Fruit fly (Drosophila melanogaster): Measurements from ENCODE around the gene IleRS.
A peak's percentile ranks its signal among the peaks of the same experiment; 100 is the strongest.

The IleRS gene

dm6 chr3L:22287994-22288766, at the start of gene IleRS, which contains the start of gene Hem:
TSS of gene IleRS (plus strand) at chr3L:22288665.
TSS of gene Hem (minus strand) at chr3L:22288195.
- TF ChIP-seq noc (tag; optimal IDR thresholded peaks at IDR 0.05) = no peak

DNA sequence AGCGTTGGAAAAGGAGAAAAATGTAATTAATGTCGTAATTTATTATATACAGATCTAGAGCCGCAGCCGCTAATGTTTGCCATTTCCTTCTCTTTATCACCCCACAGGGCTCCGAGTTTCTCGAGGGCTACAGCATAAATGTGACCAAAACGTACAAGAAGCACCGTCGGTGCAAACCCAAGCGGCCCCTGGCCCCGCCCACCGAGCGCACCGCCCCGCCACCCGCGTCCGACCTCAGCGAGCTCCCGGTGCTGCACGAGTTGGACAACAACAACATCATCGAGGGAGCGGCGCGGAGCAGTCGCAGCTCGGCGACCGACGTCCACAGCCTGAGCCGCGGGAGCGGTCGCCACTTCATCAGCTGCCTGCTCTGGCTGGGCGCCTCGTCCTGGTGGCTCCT, 46.2 kb upstream of the IleRS start:
- TF ChIP-seq noc (tag; optimal IDR thresholded peaks at IDR 0.05) = no peak

DNA sequence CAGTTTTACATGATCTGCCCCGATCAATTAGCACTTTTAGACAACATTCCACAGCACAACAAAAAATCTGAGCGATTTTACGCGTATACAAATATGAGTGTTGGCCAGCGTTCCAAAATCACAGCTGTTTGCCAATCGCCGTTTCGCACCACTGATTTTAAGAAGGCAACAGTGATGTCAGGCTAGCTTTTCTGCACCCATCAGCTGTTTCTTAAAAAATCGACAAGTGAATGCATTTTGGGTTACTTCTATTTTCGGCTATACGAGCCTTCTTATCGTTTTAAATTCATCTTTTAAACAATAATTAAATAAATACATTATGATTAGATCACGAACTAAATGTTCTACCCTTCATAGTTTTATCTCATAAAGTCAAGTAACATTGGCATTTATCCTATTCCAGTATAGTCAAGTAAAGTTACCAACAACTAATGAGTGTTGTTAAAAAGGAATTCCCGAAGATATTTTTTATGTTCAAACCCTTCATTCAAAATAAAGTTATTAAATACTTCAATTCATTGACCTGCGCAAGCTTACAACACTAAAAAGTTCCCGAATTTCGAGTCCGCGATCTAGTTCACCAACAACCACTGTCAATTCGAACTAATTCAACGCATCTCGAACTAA, 25.6 kb upstream of the IleRS start, which contains the start of the genes Rich and Ddx1:
Gene Rich, minus strand, starts transcription at position 125 of the 627 bp plus-strand sequence.
Gene Ddx1, plus strand, starts transcription at position 573 of the 627 bp plus-strand sequence.
- TF ChIP-seq noc (tag; optimal IDR thresholded peaks at IDR 0.05) = no peak

dm6 chr3L:22266535-22266934, 21.9 kb upstream of the IleRS start, which contains the start of gene CG11523:
TSS of gene CG11523 (minus strand) at chr3L:22266679.
- TF ChIP-seq noc (tag; optimal IDR thresholded peaks at IDR 0.05) = no peak

dm6 chr3L:22267248-22267957, 21.1 kb upstream of the IleRS start, which contains the start of gene Csp:
TSS of gene Csp (plus strand) at chr3L:22267382.
- peak; percentile 49 for TF ChIP-seq noc (tag; optimal IDR thresholded peaks at IDR 0.05)

- TF ChIP-seq noc (tag; optimal IDR thresholded peaks at IDR 0.05) = no peak
Observed at dm6 chr3L:22273529-22274301, 14.8 kb upstream of the IleRS start, which contains the start of gene Srpk79D. TSS of gene Srpk79D (plus strand) at chr3L:22273985.

DNA sequence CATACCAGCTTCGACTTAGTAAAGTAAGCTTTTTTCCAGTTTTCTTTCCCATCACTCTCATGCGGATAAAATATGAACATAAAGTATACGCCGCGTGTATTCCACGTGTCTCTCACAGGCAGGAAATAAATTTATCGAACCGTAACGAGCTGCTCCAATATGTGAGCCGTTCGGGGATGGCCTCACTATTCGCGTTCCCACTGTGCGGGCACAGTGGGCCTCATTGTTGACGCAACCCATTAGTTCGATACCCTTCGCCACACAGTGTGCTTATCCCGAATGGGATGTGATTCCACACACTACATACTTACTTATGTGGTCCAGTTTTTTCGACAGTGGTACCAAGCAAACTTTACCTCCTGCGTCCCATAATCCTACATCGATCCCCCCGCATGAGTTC, 12.5 kb upstream of the IleRS start:
- TF ChIP-seq noc (tag; optimal IDR thresholded peaks at IDR 0.05) = no peak

dm6 chr3L:22276614-22277013, 11.9 kb upstream of the IleRS start:
- no peak for TF ChIP-seq noc (tag; optimal IDR thresholded peaks at IDR 0.05)

DNA sequence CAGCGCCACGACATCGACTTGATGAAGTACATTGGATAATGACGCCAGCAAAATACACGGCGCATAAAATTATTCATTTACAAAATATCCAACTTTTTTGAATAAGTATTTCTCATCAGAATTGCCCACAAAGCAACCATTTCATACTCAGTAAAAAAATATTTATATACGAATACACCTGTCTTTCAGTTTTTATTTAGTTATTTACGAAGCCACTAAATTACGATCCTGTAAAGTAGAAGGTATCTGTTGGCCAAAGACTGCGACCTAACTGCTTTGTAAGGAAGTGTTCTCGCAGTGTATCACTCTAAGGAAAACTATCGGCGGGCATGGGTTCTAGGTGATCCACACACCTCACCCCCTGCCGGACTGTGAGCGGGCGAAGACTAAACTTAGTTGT, 11.3 kb upstream of the IleRS start:
- TF ChIP-seq noc (tag; optimal IDR thresholded peaks at IDR 0.05) = no peak

- no peak for TF ChIP-seq noc (tag; optimal IDR thresholded peaks at IDR 0.05)
Observed at dm6 chr3L:22316913-22317312, 28.4 kb downstream of the IleRS start.

DNA sequence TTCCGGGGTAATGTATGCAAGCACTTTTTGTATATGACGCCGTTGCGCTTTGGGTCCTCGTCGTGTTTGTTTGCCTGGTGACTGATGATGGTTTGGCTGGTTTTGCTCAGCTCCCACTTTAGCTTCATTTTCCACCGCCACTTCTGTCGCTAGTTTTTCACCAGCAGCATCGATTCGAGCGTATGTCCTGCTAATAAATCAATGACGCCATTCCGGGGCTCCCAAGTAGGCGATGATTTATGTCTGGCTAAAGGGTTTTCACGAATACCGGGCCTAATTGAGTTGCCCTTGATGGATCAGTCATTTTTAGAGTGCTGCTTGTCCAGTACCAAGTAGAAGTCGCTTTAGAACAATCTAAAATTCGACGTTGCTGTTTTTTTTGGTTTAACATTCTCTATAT, 41.0 kb downstream of the IleRS start, which contains the start of gene CG32450:
Gene CG32450, plus strand, starts transcription at position 301 of the 400 bp plus-strand sequence.
- no peak for TF ChIP-seq noc (tag; optimal IDR thresholded peaks at IDR 0.05)

DNA sequence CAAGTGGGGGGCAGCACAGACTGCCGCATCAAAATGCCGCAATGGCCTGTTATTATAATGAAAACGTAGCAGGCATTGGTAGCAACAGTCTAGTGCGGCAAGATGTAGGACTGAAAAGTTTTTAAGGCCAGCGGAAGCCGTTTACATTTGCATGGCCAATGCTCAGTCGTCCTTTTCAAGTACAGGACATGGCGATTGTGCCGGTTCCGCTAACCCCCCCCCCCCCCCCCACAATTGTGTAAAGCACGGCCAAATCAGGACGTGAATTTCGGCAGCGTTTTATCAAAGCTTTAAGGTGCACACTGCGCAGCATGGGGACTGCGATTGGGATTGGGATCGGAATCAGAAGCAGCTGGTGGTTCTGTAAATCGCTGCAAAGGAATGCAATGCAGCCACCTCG, 49.4 kb downstream of the IleRS start:
- no peak for TF ChIP-seq noc (tag; optimal IDR thresholded peaks at IDR 0.05)

Data from whole organism, larva.